Fruit fly (Drosophila melanogaster) whole organism, prepupa: ENCODE data around the gene CG15452.
A peak's percentile ranks its signal among the peaks of the same experiment; 100 is the strongest.

ENCODE experiments used
- Blimp-1 ChIP-seq: fragments of 200-800 bp; sonication (Bioruptor generic); optimal IDR thresholded peaks from 3 replicates; lab custom pipeline; 2017; ENCODE audit warnings: missing biosample characterization, missing genetic modification characterization, mild to moderate bottlenecking, moderate library complexity, missing genetic modification reagents
- CG10631 ChIP-seq: fragments of 200-800 bp; sonication (Bioruptor generic); optimal IDR thresholded peaks from 2 replicates; lab custom pipeline; 2016; ENCODE audit warnings: missing biosample characterization, missing genetic modification characterization
- CG10669 ChIP-seq: fragments of 200-800 bp; sonication (Bioruptor generic); optimal IDR thresholded peaks from 3 replicates; lab custom pipeline; 2018; ENCODE audit warnings: missing biosample characterization, mild to moderate bottlenecking, missing genetic modification characterization, moderate library complexity
- CG11762 ChIP-seq: fragments of 200-800 bp; sonication (Bioruptor generic); optimal IDR thresholded peaks from 3 replicates; lab custom pipeline; 2016; ENCODE audit warnings: missing biosample characterization, missing genetic modification characterization; ENCODE audit not compliant: insufficient read depth
- CG15336 ChIP-seq: fragments of 200-800 bp; sonication (Bioruptor generic); IDR thresholded peaks from 2 replicates; pipeline ENCODE4 v1.3.6; 2022; ENCODE audit warnings: missing biosample characterization, missing genetic modification characterization
- CG16779 ChIP-seq: fragments of 200-800 bp; sonication (Bioruptor generic); optimal IDR thresholded peaks from 3 replicates; lab custom pipeline; 2017; ENCODE audit warnings: missing biosample characterization, mild to moderate bottlenecking, missing genetic modification characterization
- CG31627 ChIP-seq: fragments of 200-800 bp; sonication (Bioruptor generic); optimal IDR thresholded peaks from 3 replicates; lab custom pipeline; 2016; ENCODE audit warnings: missing biosample characterization, missing genetic modification characterization
- CG3919 ChIP-seq: fragments of 200-800 bp; sonication (Bioruptor generic); optimal IDR thresholded peaks from 3 replicates; lab custom pipeline; 2016; ENCODE audit warnings: missing biosample characterization, missing genetic modification characterization
- CG4318 ChIP-seq: fragments of 200-800 bp; sonication (Bioruptor generic); optimal IDR thresholded peaks from 3 replicates; lab custom pipeline; 2017; ENCODE audit warnings: missing biosample characterization, mild to moderate bottlenecking, missing genetic modification characterization
- CG6163 ChIP-seq: fragments of 200-800 bp; sonication (Bioruptor generic); IDR thresholded peaks from 3 replicates; pipeline ENCODE4 v1.3.6; 2022; ENCODE audit warnings: missing biosample characterization, missing genetic modification characterization
- CG6276 ChIP-seq: fragments of 200-800 bp; sonication (Bioruptor generic); optimal IDR thresholded peaks from 2 replicates; lab custom pipeline; 2017; ENCODE audit warnings: missing biosample characterization, mild to moderate bottlenecking, missing genetic modification characterization
- CG6792 ChIP-seq: fragments of 200-800 bp; sonication (Bioruptor generic); optimal IDR thresholded peaks from 3 replicates; lab custom pipeline; 2016; ENCODE audit warnings: missing biosample characterization, missing genetic modification characterization
- CG6808 ChIP-seq: fragments of 200-800 bp; sonication (Bioruptor generic); optimal IDR thresholded peaks from 3 replicates; lab custom pipeline; 2017; ENCODE audit warnings: missing biosample characterization, missing genetic modification characterization, mild to moderate bottlenecking, moderate library complexity, missing genetic modification reagents
- CG7368 ChIP-seq: fragments of 200-800 bp; sonication (Bioruptor generic); optimal IDR thresholded peaks from 3 replicates; lab custom pipeline; 2016; ENCODE audit warnings: missing biosample characterization, missing genetic modification characterization
- CG8319 ChIP-seq: fragments of 200-800 bp; sonication (Bioruptor generic); optimal IDR thresholded peaks from 3 replicates; lab custom pipeline; 2016; ENCODE audit warnings: missing biosample characterization, missing genetic modification characterization
- CG8632 ChIP-seq: fragments of 200-800 bp; sonication (Bioruptor generic); optimal IDR thresholded peaks from 3 replicates; lab custom pipeline; 2016; ENCODE audit warnings: missing biosample characterization, missing genetic modification characterization
- CG9139 ChIP-seq: fragments of 200-800 bp; sonication (Bioruptor generic); optimal IDR thresholded peaks from 3 replicates; lab custom pipeline; 2017; ENCODE audit warnings: missing biosample characterization, mild to moderate bottlenecking, missing genetic modification characterization
- Eip75B ChIP-seq: fragments of 200-800 bp; sonication (Bioruptor generic); optimal IDR thresholded peaks from 3 replicates; lab custom pipeline; 2016; ENCODE audit warnings: missing biosample characterization, missing genetic modification characterization
- Eip78C ChIP-seq: fragments of 200-800 bp; sonication (Bioruptor generic); peaks from one replicate; lab custom pipeline; 2016; ENCODE audit warnings: missing biosample characterization, missing genetic modification characterization
- Eip93F ChIP-seq: fragments of 200-800 bp; sonication (Bioruptor generic); optimal IDR thresholded peaks from 2 replicates; lab custom pipeline; 2016; ENCODE audit warnings: missing biosample characterization, mild to moderate bottlenecking, missing genetic modification characterization
- Ets21C ChIP-seq: fragments of 200-800 bp; sonication (Bioruptor generic); optimal IDR thresholded peaks from 3 replicates; lab custom pipeline; 2016; ENCODE audit warnings: missing biosample characterization, missing genetic modification characterization
- Ets96B ChIP-seq: fragments of 200-800 bp; optimal IDR thresholded peaks from 2 replicates; lab custom pipeline; 2019; ENCODE audit warnings: missing biosample characterization, mild to moderate bottlenecking, missing genetic modification characterization, moderate library complexity
- Gug ChIP-seq: fragments of 200-800 bp; sonication (Bioruptor generic); IDR thresholded peaks from 2 replicates; pipeline ENCODE4 v1.3.6; 2022; ENCODE audit warnings: missing biosample characterization, missing genetic modification characterization
- Hr38 ChIP-seq: sonication (Bioruptor generic); optimal IDR thresholded peaks from 2 replicates; lab custom pipeline; 2016; ENCODE audit warnings: missing biosample characterization, missing genetic modification characterization
- Hr4 ChIP-seq: fragments of 200-800 bp; sonication (Bioruptor generic); optimal IDR thresholded peaks from 3 replicates; lab custom pipeline; 2016; ENCODE audit warnings: missing biosample characterization, missing genetic modification characterization
- Met ChIP-seq: fragments of 200-800 bp; sonication (Bioruptor generic); optimal IDR thresholded peaks from 3 replicates; lab custom pipeline; 2016; ENCODE audit warnings: missing biosample characterization, missing genetic modification characterization
- Sox14 ChIP-seq: fragments of 200-800 bp; sonication (Bioruptor generic); optimal IDR thresholded peaks from 3 replicates; lab custom pipeline; 2016; ENCODE audit warnings: missing biosample characterization, missing genetic modification characterization
- Sox15 ChIP-seq: fragments of 200-800 bp; sonication (Bioruptor generic); optimal IDR thresholded peaks from 3 replicates; lab custom pipeline; 2016; ENCODE audit warnings: missing biosample characterization, missing genetic modification characterization
- achi ChIP-seq: fragments of 200-800 bp; sonication (Bioruptor generic); optimal IDR thresholded peaks from 3 replicates; lab custom pipeline; 2016; ENCODE audit warnings: missing biosample characterization, missing genetic modification characterization
- acj6 ChIP-seq: fragments of 200-800 bp; sonication (Bioruptor generic); optimal IDR thresholded peaks from 3 replicates; lab custom pipeline; 2016; ENCODE audit warnings: missing biosample characterization, missing genetic modification characterization
- cyc ChIP-seq: fragments of 200-800 bp; sonication (Bioruptor generic); optimal IDR thresholded peaks from 3 replicates; lab custom pipeline; 2016; ENCODE audit warnings: missing biosample characterization, missing genetic modification characterization
- dac ChIP-seq: fragments of 200-800 bp; sonication (Bioruptor generic); optimal IDR thresholded peaks from 2 replicates; lab custom pipeline; 2017; ENCODE audit warnings: missing biosample characterization, mild to moderate bottlenecking, missing genetic modification characterization
- eg ChIP-seq: fragments of 200-800 bp; sonication (Bioruptor generic); IDR thresholded peaks from 3 replicates; pipeline ENCODE4 v1.3.6; 2022; ENCODE audit warnings: missing biosample characterization, missing genetic modification characterization
- esn ChIP-seq: fragments of 200-800 bp; sonication (Bioruptor generic); optimal IDR thresholded peaks from 2 replicates; lab custom pipeline; 2016; ENCODE audit warnings: missing biosample characterization, mild to moderate bottlenecking, missing genetic modification characterization, moderate library complexity
- fd59A ChIP-seq: fragments of 200-800 bp; sonication (Bioruptor generic); optimal IDR thresholded peaks from 2 replicates; lab custom pipeline; 2017; ENCODE audit warnings: missing biosample characterization, mild to moderate bottlenecking, missing genetic modification characterization, missing genetic modification reagents
- fd85E ChIP-seq: fragments of 200-800 bp; sonication (Bioruptor generic); optimal IDR thresholded peaks from 3 replicates; lab custom pipeline; 2016; ENCODE audit warnings: missing biosample characterization, missing genetic modification characterization
- fkh ChIP-seq: fragments of 200-800 bp; sonication (Bioruptor generic); optimal IDR thresholded peaks from 3 replicates; lab custom pipeline; 2017; ENCODE audit warnings: missing biosample characterization, mild to moderate bottlenecking, missing genetic modification characterization, moderate library complexity
- lz ChIP-seq: fragments of 200-800 bp; sonication (Bioruptor generic); optimal IDR thresholded peaks from 3 replicates; lab custom pipeline; 2016; ENCODE audit warnings: missing biosample characterization, missing genetic modification characterization
- pdm3 ChIP-seq: fragments of 200-800 bp; sonication (Bioruptor generic); optimal IDR thresholded peaks from 3 replicates; lab custom pipeline; 2016; ENCODE audit warnings: missing biosample characterization, missing genetic modification characterization
- salr ChIP-seq, 2 experiments: fragments of 200-800 bp; sonication (Bioruptor generic); optimal IDR thresholded peaks; 3 replicates each; lab custom pipeline; 2016 to 2018; ENCODE audit warnings: missing biosample characterization in 2 of 2, missing genetic modification characterization in 2 of 2, mild to moderate bottlenecking in 1 of 2
- spab ChIP-seq: fragments of 200-800 bp; sonication (Bioruptor generic); optimal IDR thresholded peaks from 2 replicates; lab custom pipeline; 2017; ENCODE audit warnings: missing biosample characterization, mild to moderate bottlenecking, missing genetic modification characterization, missing genetic modification reagents
- ss ChIP-seq, 2 experiments: fragments of 200-800 bp; sonication (Bioruptor generic); optimal IDR thresholded peaks; 2 replicates in 1 of 2; 3 replicates in 1 of 2; lab custom pipeline; 2017 to 2018; ENCODE audit warnings: mild to moderate bottlenecking in 2 of 2, missing biosample characterization in 2 of 2, missing genetic modification characterization in 2 of 2, moderate library complexity in 1 of 2
- svp ChIP-seq: fragments of 200-800 bp; sonication (Bioruptor generic); peaks from one replicate; lab custom pipeline; 2016; ENCODE audit warnings: missing biosample characterization, missing genetic modification characterization
- topi ChIP-seq: fragments of 200-800 bp; sonication (Bioruptor generic); optimal IDR thresholded peaks from 3 replicates; lab custom pipeline; 2016; ENCODE audit warnings: missing biosample characterization, missing genetic modification characterization
- vri ChIP-seq: fragments of 200-800 bp; sonication (Bioruptor generic); optimal IDR thresholded peaks from 3 replicates; lab custom pipeline; 2016; ENCODE audit warnings: missing biosample characterization, mild to moderate bottlenecking, missing genetic modification characterization

CG15452 gene

DNA sequence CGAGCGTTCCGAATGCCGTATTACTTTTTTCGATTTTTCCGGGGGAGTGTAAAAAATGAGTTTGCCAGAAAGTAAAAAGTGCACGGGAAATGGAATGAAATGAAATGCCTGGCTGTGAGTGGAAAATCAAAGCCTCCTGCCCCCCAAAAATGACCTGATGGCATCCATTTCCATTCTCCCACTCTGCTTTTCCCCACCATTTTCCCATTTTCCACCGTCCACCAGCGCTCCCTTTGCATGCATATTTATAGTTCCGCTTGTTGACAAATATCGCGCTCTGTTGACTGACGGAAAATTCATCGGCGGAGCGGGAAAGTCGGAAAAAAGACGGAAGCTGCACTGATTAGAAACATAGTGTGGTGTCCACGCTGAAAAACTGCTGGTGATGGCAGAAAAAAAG, at the start of gene CG15452:
Gene CG15452, minus strand, starts transcription at position 101 of the 400 bp plus-strand sequence.
- TF ChIP-seq ss (GFP tag; optimal IDR thresholded peaks at IDR 0.05; lab: Kevin White, UChicago) (no peak), acj6 (GFP tag; lab: Kevin White, UChicago) (no peak), CG15336 (GFP tag; lab: Robert Waterston, UW) (no peak), CG11762 (GFP tag; lab: Kevin White, UChicago) (no peak)
- TF ChIP-seq, all 60 proteins: peak for 0

dm6 chrX:20781120-20781519, 35.4 kb upstream of the CG15452 start, which contains the start of gene CG32507:
CG32507 (minus strand) TSS chrX:20781220.
- no peak for TF ChIP-seq dac
- TF ChIP-seq Hr4 (GFP tag; lab: Kevin White, UChicago): no peak
- no peak for TF ChIP-seq acj6 (GFP tag; lab: Kevin White, UChicago)
- no peak for TF ChIP-seq Hr38
- TF ChIP-seq fkh (GFP tag; lab: Kevin White, UChicago): no peak
- no peak for TF ChIP-seq Ets21C
- TF ChIP-seq CG7368 (GFP tag; lab: Kevin White, UChicago): no peak
- no peak for TF ChIP-seq CG6808 (GFP tag; lab: Kevin White, UChicago)

dm6 chrX:20776281-20776680, 30.5 kb upstream of the CG15452 start:
- TF ChIP-seq svp (GFP tag; lab: Kevin White, UChicago): peak; percentile 9
- TF ChIP-seq dac: no peak
- no peak for TF ChIP-seq CG3919 (GFP tag; lab: Kevin White, UChicago)

- TF ChIP-seq Blimp-1 (GFP tag; lab: Kevin White, UChicago) (no peak), Gug (GFP tag; lab: Robert Waterston, UW) (no peak), achi (GFP tag; lab: Kevin White, UChicago) (peak; percentile 9), CG10669 (peak; percentile 9), fkh (GFP tag; lab: Kevin White, UChicago) (no peak), CG6792 (GFP tag; lab: Kevin White, UChicago) (peak; percentile 17), CG16779 (no peak), salr (GFP tag; optimal IDR thresholded peaks at IDR 0.05; lab: Kevin White, UChicago) (peak in 1 of 2 experiments; percentile 2), Eip75B (GFP tag; lab: Kevin White, UChicago) (no peak), CG8632 (GFP tag; lab: Kevin White, UChicago) (no peak), Hr38 (no peak), eg (GFP tag; lab: Robert Waterston, UW) (peak; percentile 41; the same call in 1 of the 3 replicates), CG11762 (GFP tag; lab: Kevin White, UChicago) (no peak), Hr4 (GFP tag; lab: Kevin White, UChicago) (peak; percentile 33), CG10631 (GFP tag; lab: Kevin White, UChicago) (peak; percentile 29), acj6 (GFP tag; lab: Kevin White, UChicago) (peak; percentile 37), pdm3 (peak; percentile 62), CG9139 (GFP tag; lab: Kevin White, UChicago) (no peak), vri (GFP tag; lab: Kevin White, UChicago) (no peak), fd85E (GFP tag; lab: Kevin White, UChicago) (no peak), Sox15 (GFP tag; lab: Kevin White, UChicago) (no peak), topi (GFP tag; lab: Kevin White, UChicago) (peak; percentile 41), CG31627 (GFP tag; lab: Kevin White, UChicago) (peak; percentile 73), CG7368 (GFP tag; lab: Kevin White, UChicago) (peak; percentile 8), lz (GFP tag; lab: Kevin White, UChicago) (peak; percentile 61), cyc (GFP tag; lab: Kevin White, UChicago) (peak; percentile 67), fd59A (GFP tag; lab: Kevin White, UChicago) (no peak), CG6163 (no peak), svp (GFP tag; lab: Kevin White, UChicago) (peak; percentile 63), CG8319 (no peak), Met (GFP tag; lab: Kevin White, UChicago) (peak; percentile 48), Eip78C (peak; percentile 75), CG6276 (GFP tag; lab: Kevin White, UChicago) (no peak), esn (GFP tag; lab: Kevin White, UChicago) (peak; percentile 69), Ets96B (tag; lab: Kevin White, UChicago) (no peak), CG4318 (GFP tag; lab: Kevin White, UChicago) (no peak), ss (GFP tag; optimal IDR thresholded peaks at IDR 0.05; lab: Kevin White, UChicago) (no peak), Eip93F (GFP tag; lab: Kevin White, UChicago) (no peak), Sox14 (GFP tag; lab: Kevin White, UChicago) (peak; percentile 41), spab (GFP tag; lab: Kevin White, UChicago) (no peak)
Observed at dm6 chrX:20760444-20760843, 14.7 kb upstream of the CG15452 start.
